Fruit fly (Drosophila melanogaster) whole organism, embryonic: ENCODE data around the gene Tctp.
A peak's percentile ranks its signal among the peaks of the same experiment; 100 is the strongest.

ENCODE experiments used
- CG10366 ChIP-seq: fragments of 200-800 bp; sonication (Bioruptor generic); IDR thresholded peaks from 2 replicates; pipeline ENCODE4 v1.3.6; 2022; ENCODE audit warnings: missing biosample characterization, missing genetic modification characterization
- CG11695 ChIP-seq: fragments of 200-800 bp; sonication (Bioruptor generic); IDR thresholded peaks from 3 replicates; pipeline ENCODE4 v1.3.6; 2022; ENCODE audit warnings: missing biosample characterization, missing genetic modification characterization
- CG11696 ChIP-seq: fragments of 200-800 bp; sonication (Bioruptor generic); IDR thresholded peaks from 2 replicates; pipeline ENCODE4 v1.3.6; 2022; ENCODE audit warnings: missing biosample characterization, missing genetic modification characterization
- CG12104 ChIP-seq: fragments of 200-800 bp; sonication (Bioruptor generic); optimal IDR thresholded peaks from 3 replicates; lab custom pipeline; 2016; ENCODE audit warnings: missing biosample characterization, missing genetic modification characterization
- CG12744 ChIP-seq: fragments of 200-800 bp; sonication (Bioruptor generic); optimal IDR thresholded peaks from 2 replicates; lab custom pipeline; 2016; ENCODE audit warnings: missing biosample characterization, missing genetic modification characterization
- CG12769 ChIP-seq: fragments of 200-800 bp; sonication (Bioruptor generic); optimal IDR thresholded peaks from 2 replicates; lab custom pipeline; 2019; ENCODE audit warnings: missing biosample characterization, mild to moderate bottlenecking, missing genetic modification characterization, moderate library complexity
- CG14050 ChIP-seq: fragments of 200-800 bp; sonication (Bioruptor generic); IDR thresholded peaks from 3 replicates; pipeline ENCODE4 v1.3.6; 2022; ENCODE audit warnings: missing biosample characterization, missing genetic modification characterization
- CG14441 ChIP-seq: fragments of 200-800 bp; sonication (Bioruptor generic); IDR thresholded peaks from 2 replicates; pipeline ENCODE4 v1.3.6; 2022; ENCODE audit warnings: missing biosample characterization, missing genetic modification characterization
- CG1603 ChIP-seq: fragments of 200-800 bp; sonication (Bioruptor generic); optimal IDR thresholded peaks from 2 replicates; lab custom pipeline; 2019; ENCODE audit warnings: missing biosample characterization, mild to moderate bottlenecking, missing genetic modification characterization, moderate library complexity
- CG17359 ChIP-seq: fragments of 200-800 bp; sonication (Bioruptor generic); optimal IDR thresholded peaks from 3 replicates; lab custom pipeline; 2018; ENCODE audit warnings: missing biosample characterization, mild to moderate bottlenecking, missing genetic modification characterization, moderate library complexity
- CG17385 ChIP-seq: fragments of 200-800 bp; sonication (Bioruptor generic); optimal IDR thresholded peaks from 3 replicates; lab custom pipeline; 2018; ENCODE audit warnings: missing biosample characterization, mild to moderate bottlenecking, missing genetic modification characterization
- CG1792 ChIP-seq: fragments of 200-800 bp; sonication (Bioruptor generic); optimal IDR thresholded peaks from 2 replicates; lab custom pipeline; 2016; ENCODE audit warnings: missing biosample characterization, missing genetic modification characterization
- CG2199 ChIP-seq: fragments of 200-800 bp; sonication (Bioruptor generic); IDR thresholded peaks from 3 replicates; pipeline ENCODE4 v1.3.6; 2022; ENCODE audit warnings: missing biosample characterization, missing genetic modification characterization
- CG2875 ChIP-seq: fragments of 200-800 bp; sonication (Bioruptor generic); optimal IDR thresholded peaks from 2 replicates; lab custom pipeline; 2017; ENCODE audit warnings: missing biosample characterization, mild to moderate bottlenecking, missing genetic modification characterization, missing genetic modification reagents
- CG30431 ChIP-seq: fragments of 200-800 bp; sonication (Bioruptor generic); optimal IDR thresholded peaks from 2 replicates; lab custom pipeline; 2017; ENCODE audit warnings: missing biosample characterization, missing genetic modification characterization
- CG32767 ChIP-seq: fragments of 200-800 bp; sonication (Bioruptor generic); IDR thresholded peaks from 2 replicates; pipeline ENCODE4 v1.3.6; 2022; ENCODE audit warnings: missing biosample characterization, missing genetic modification characterization
- CG3838 ChIP-seq: fragments of 200-800 bp; sonication (Bioruptor generic); optimal IDR thresholded peaks from 3 replicates; lab custom pipeline; 2016; ENCODE audit warnings: missing biosample characterization, missing genetic modification characterization
- CG6272 ChIP-seq: fragments of 200-800 bp; sonication (Bioruptor generic); IDR thresholded peaks from 2 replicates; pipeline ENCODE4 v1.3.6; 2022; ENCODE audit warnings: missing biosample characterization, missing genetic modification characterization
- CG6765 ChIP-seq: fragments of 200-800 bp; sonication (Bioruptor generic); optimal IDR thresholded peaks from 3 replicates; lab custom pipeline; 2017; ENCODE audit warnings: missing biosample characterization, mild to moderate bottlenecking, missing genetic modification characterization
- CG6854 ChIP-seq: fragments of 200-800 bp; sonication (Bioruptor generic); optimal IDR thresholded peaks from 3 replicates; lab custom pipeline; 2017; ENCODE audit warnings: missing biosample characterization, mild to moderate bottlenecking, missing genetic modification characterization
- CG7556 ChIP-seq: fragments of 200-800 bp; sonication (Bioruptor generic); optimal IDR thresholded peaks from 2 replicates; lab custom pipeline; 2017; ENCODE audit warnings: missing biosample characterization, mild to moderate bottlenecking, missing genetic modification characterization
- CG7987 ChIP-seq: fragments of 200-800 bp; sonication (Bioruptor generic); optimal IDR thresholded peaks from 2 replicates; lab custom pipeline; 2018; ENCODE audit warnings: missing biosample characterization, mild to moderate bottlenecking, missing genetic modification characterization, moderate library complexity
- CG9215 ChIP-seq: fragments of 200-800 bp; sonication (Bioruptor generic); IDR thresholded peaks from 2 replicates; pipeline ENCODE4 v1.3.6; 2022; ENCODE audit warnings: missing biosample characterization, missing genetic modification characterization
- CG9876 ChIP-seq: fragments of 200-800 bp; sonication (Bioruptor generic); optimal IDR thresholded peaks from 2 replicates; lab custom pipeline; 2016; ENCODE audit warnings: missing biosample characterization, missing genetic modification characterization
- Dek ChIP-seq: fragments of 200-800 bp; sonication (Bioruptor generic); optimal IDR thresholded peaks from 3 replicates; lab custom pipeline; 2019; ENCODE audit warnings: missing biosample characterization, mild to moderate bottlenecking, missing genetic modification characterization, moderate library complexity
- Dip3 ChIP-seq: fragments of 200-800 bp; sonication (Bioruptor generic); optimal IDR thresholded peaks from 3 replicates; lab custom pipeline; 2016; ENCODE audit warnings: missing biosample characterization, missing genetic modification characterization
- Fer2 ChIP-seq: fragments of 200-800 bp; sonication (Bioruptor generic); optimal IDR thresholded peaks from 2 replicates; lab custom pipeline; 2018; ENCODE audit warnings: missing biosample characterization, mild to moderate bottlenecking, missing genetic modification characterization, moderate library complexity
- HLHmδ ChIP-seq: fragments of 200-800 bp; sonication (Bioruptor generic); optimal IDR thresholded peaks from 2 replicates; lab custom pipeline; 2018; ENCODE audit warnings: missing biosample characterization, mild to moderate bottlenecking, missing genetic modification characterization, moderate library complexity
- Hey ChIP-seq: fragments of 200-800 bp; sonication (Bioruptor generic); optimal IDR thresholded peaks from 3 replicates; lab custom pipeline; 2018; ENCODE audit warnings: missing biosample characterization, mild to moderate bottlenecking, missing genetic modification characterization
- Meics ChIP-seq: fragments of 200-800 bp; sonication (Bioruptor generic); optimal IDR thresholded peaks from 2 replicates; lab custom pipeline; 2017; ENCODE audit warnings: missing biosample characterization, mild to moderate bottlenecking, missing genetic modification characterization
- Nf-YA ChIP-seq: fragments of 200-800 bp; sonication (Bioruptor generic); IDR thresholded peaks from 2 replicates; pipeline ENCODE4 v1.3.6; 2022; ENCODE audit warnings: missing biosample characterization, missing genetic modification characterization
- Nf-YC ChIP-seq: fragments of 200-800 bp; optimal IDR thresholded peaks from 3 replicates; lab custom pipeline; 2019; ENCODE audit warnings: missing biosample characterization, mild to moderate bottlenecking, missing genetic modification characterization, moderate library complexity
- Oaz ChIP-seq: fragments of 200-800 bp; sonication (Bioruptor generic); IDR thresholded peaks from 2 replicates; pipeline ENCODE4 v1.3.6; 2022; ENCODE audit warnings: missing biosample characterization, missing genetic modification characterization
- Poxn ChIP-seq: fragments of 200-800 bp; sonication (Bioruptor generic); IDR thresholded peaks from 2 replicates; pipeline ENCODE4 v1.3.6; 2022; ENCODE audit warnings: missing biosample characterization, missing genetic modification characterization
- Usf ChIP-seq: fragments of 200-800 bp; sonication (Bioruptor generic); optimal IDR thresholded peaks from 2 replicates; lab custom pipeline; 2017; ENCODE audit warnings: missing genotype, missing biosample characterization, missing genetic modification characterization
- amos ChIP-seq: fragments of 200-800 bp; sonication (Bioruptor generic); IDR thresholded peaks from 2 replicates; pipeline ENCODE4 v1.3.6; 2022; ENCODE audit warnings: missing biosample characterization, missing genetic modification characterization; ENCODE audit not compliant: partially characterized antibody
- btn ChIP-seq: fragments of 200-800 bp; sonication (Bioruptor generic); optimal IDR thresholded peaks from 2 replicates; lab custom pipeline; 2016; ENCODE audit warnings: missing biosample characterization, missing genetic modification characterization
- crc ChIP-seq: fragments of 200-800 bp; sonication (Bioruptor generic); optimal IDR thresholded peaks from 2 replicates; lab custom pipeline; 2016; ENCODE audit warnings: missing biosample characterization, missing genetic modification characterization
- crp ChIP-seq, 2 experiments: fragments of 200-800 bp; sonication (Bioruptor generic); optimal IDR thresholded peaks; 2 replicates in 1 of 2; 3 replicates in 1 of 2; lab custom pipeline; 2017; ENCODE audit warnings: missing biosample characterization in 2 of 2, missing genetic modification characterization in 2 of 2, mild to moderate bottlenecking in 1 of 2, moderate library complexity in 1 of 2
- fu2 ChIP-seq: fragments of 200-800 bp; sonication (Bioruptor generic); optimal IDR thresholded peaks from 2 replicates; lab custom pipeline; 2016; ENCODE audit warnings: missing biosample characterization, missing genetic modification characterization
- gt ChIP-seq: fragments of 200-800 bp; sonication (Bioruptor generic); IDR thresholded peaks from 2 replicates; pipeline ENCODE4 v1.3.6; 2022; ENCODE audit warnings: missing biosample characterization, missing genetic modification characterization
- ham ChIP-seq: fragments of 200-800 bp; sonication (Bioruptor generic); IDR thresholded peaks from 2 replicates; pipeline ENCODE4 v1.3.6; 2022; ENCODE audit warnings: missing biosample characterization, missing genetic modification characterization
- klu ChIP-seq: fragments of 200-800 bp; sonication (Bioruptor generic); IDR thresholded peaks from 2 replicates; pipeline ENCODE4 v1.3.6; 2022; ENCODE audit warnings: missing biosample characterization, missing genetic modification characterization
- run ChIP-seq: fragments of 200-800 bp; sonication (Bioruptor generic); optimal IDR thresholded peaks from 3 replicates; lab custom pipeline; 2018; ENCODE audit warnings: missing biosample characterization, mild to moderate bottlenecking, missing genetic modification characterization
- seq ChIP-seq: fragments of 200-800 bp; sonication (Bioruptor generic); IDR thresholded peaks from 2 replicates; pipeline ENCODE4 v1.3.6; 2022; ENCODE audit warnings: missing biosample characterization, missing genetic modification characterization
- sna ChIP-seq: fragments of 200-800 bp; sonication (Bioruptor generic); IDR thresholded peaks from 2 replicates; pipeline ENCODE4 v1.3.6; 2022; ENCODE audit warnings: missing biosample characterization, missing genetic modification characterization; ENCODE audit not compliant: partially characterized antibody
- so ChIP-seq: fragments of 200-800 bp; sonication (Bioruptor generic); IDR thresholded peaks from 3 replicates; pipeline ENCODE4 v1.3.6; 2022; ENCODE audit warnings: missing biosample characterization, missing genetic modification characterization
- tin ChIP-seq: fragments of 200-800 bp; sonication (Bioruptor generic); optimal IDR thresholded peaks from 3 replicates; lab custom pipeline; 2016; ENCODE audit warnings: missing biosample characterization, missing genetic modification characterization
- twi ChIP-seq: fragments of 200-800 bp; optimal IDR thresholded peaks from 2 replicates; lab custom pipeline; 2019; ENCODE audit warnings: missing biosample characterization, mild to moderate bottlenecking, missing genetic modification characterization, moderate library complexity
- vnd ChIP-seq: fragments of 200-800 bp; sonication (Bioruptor generic); IDR thresholded peaks from 3 replicates; pipeline ENCODE4 v1.3.6; 2022; ENCODE audit warnings: missing biosample characterization, missing genetic modification characterization; ENCODE audit not compliant: partially characterized antibody

Gene Tctp

dm6 chr3R:11216156-11216630 lies 6.1 kb downstream of the Tctp start, which contains the start of the genes RpS25 and CG4820 (continued):
- TF ChIP-seq Meics (GFP tag; lab: Kevin White, UChicago) (peak; percentile 96), Fer2 (tag; lab: Kevin White, UChicago) (peak; percentile 85), run (peak; percentile 84), fu2 (peak; percentile 90), crp (GFP tag; optimal IDR thresholded peaks at IDR 0.05; lab: Kevin White, UChicago) (peak in 1 of 2 experiments; percentile 66), klu (GFP tag; lab: Robert Waterston, UW) (peak; percentile 59), CG6272 (GFP tag; lab: Robert Waterston, UW) (peak; percentile 77), CG7987 (peak; percentile 98), ham (peak; percentile 55; the same call in 1 of the 2 replicates), amos (GFP tag; lab: Robert Waterston, UW) (peak; percentile 89), CG2199 (GFP tag; lab: Robert Waterston, UW) (0 out of 3 replicates have a peak, but pooled peaks have one; percentile 10), CG11695 (GFP tag; lab: Robert Waterston, UW) (peak; percentile 81), CG17385 (GFP tag; lab: Kevin White, UChicago) (peak; percentile 89), CG3838 (GFP tag; lab: Kevin White, UChicago) (peak; percentile 75), vnd (GFP tag; lab: Robert Waterston, UW) (peak; percentile 82), Nf-YA (GFP tag; lab: Robert Waterston, UW) (peak; percentile 79), CG32767 (GFP tag; lab: Robert Waterston, UW) (peak; percentile 66; the same call in 1 of the 2 replicates), CG12104 (peak; percentile 93), btn (peak; percentile 88), Poxn (no peak; the same call in 1 of the 2 replicates), CG10366 (GFP tag; lab: Robert Waterston, UW) (peak; percentile 76), Nf-YC (tag; lab: Kevin White, UChicago) (peak; percentile 81), Dek (peak; percentile 71), CG9876 (peak; percentile 92), Dip3 (peak; percentile 81), CG17359 (tag; lab: Kevin White, UChicago) (peak; percentile 86), CG11696 (GFP tag; lab: Robert Waterston, UW) (peak; percentile 42), CG2875 (GFP tag; lab: Kevin White, UChicago) (peak; percentile 92), CG1792 (GFP tag; lab: Kevin White, UChicago) (peak; percentile 84), so (GFP tag; lab: Robert Waterston, UW) (peak; percentile 85), gt (GFP tag; lab: Robert Waterston, UW) (peak; percentile 69; the same call in 1 of the 2 replicates), CG30431 (GFP tag; lab: Kevin White, UChicago) (peak; percentile 83), CG12744 (peak; percentile 82), Oaz (GFP tag; lab: Robert Waterston, UW) (peak; percentile 81), CG6854 (peak; percentile 90), Usf (peak; percentile 80), HLHmδ (GFP tag; lab: Kevin White, UChicago) (peak; percentile 99), CG9215 (peak; percentile 65), twi (peak; percentile 84), CG7556 (GFP tag; lab: Kevin White, UChicago) (peak; percentile 75), CG14441 (peak; percentile 75), seq (peak; percentile 77; the same call in 1 of the 2 replicates), CG12769 (tag; lab: Kevin White, UChicago) (peak; percentile 93), CG1603 (peak; percentile 97), tin (peak; percentile 84), crc (GFP tag; lab: Kevin White, UChicago) (peak; percentile 88), Hey (tag; lab: Kevin White, UChicago) (peak; percentile 85), CG6765 (peak; percentile 97), CG14050 (GFP tag; lab: Robert Waterston, UW) (peak; percentile 85), sna (peak; percentile 89)
